Worm (Caenorhabditis elegans) whole organism, young adult: Measurements from ENCODE around the gene srw-67.

ENCODE experiments used
- F49E8.2 ChIP-seq: sonication (generic microtip); optimal IDR thresholded peaks from 3 replicates; lab custom pipeline; 2017; ENCODE audit warnings: missing genetic modification characterization, mild to moderate bottlenecking, missing compliant biosample characterization, antibody characterized with exemption, moderate library complexity; ENCODE audit not compliant: insufficient read depth
- T07F8.4 ChIP-seq: sonication (generic microtip); optimal IDR thresholded peaks from 2 replicates; lab custom pipeline; 2016; ENCODE audit warnings: mild to moderate bottlenecking, missing genetic modification characterization, moderate library complexity, missing compliant biosample characterization
- Y53F4B.3 ChIP-seq: fragments of 200-800 bp; sonication (Bioruptor generic); IDR thresholded peaks from 2 replicates; pipeline ENCODE4 v1.3.6; 2022; ENCODE audit warnings: missing genetic modification reagents, missing genetic modification characterization, missing compliant biosample characterization
- ceh-100 ChIP-seq: fragments of 200-800 bp; sonication (Bioruptor generic); IDR thresholded peaks from 2 replicates; pipeline ENCODE4 v1.3.6; 2022; ENCODE audit warnings: missing genetic modification reagents, missing genetic modification characterization, missing compliant biosample characterization
- die-1 ChIP-seq: sonication (generic microtip); optimal IDR thresholded peaks from 2 replicates; lab custom pipeline; 2016; ENCODE audit warnings: missing genotype, mild to moderate bottlenecking, missing genetic modification characterization, missing compliant biosample characterization
- unc-62 ChIP-seq: fragments of 150-350 bp; optimal IDR thresholded peaks from 2 replicates; lab custom pipeline; 2014; ENCODE audit warnings: missing biosample characterization, missing genetic modification reagents, missing genetic modification characterization

DNA sequence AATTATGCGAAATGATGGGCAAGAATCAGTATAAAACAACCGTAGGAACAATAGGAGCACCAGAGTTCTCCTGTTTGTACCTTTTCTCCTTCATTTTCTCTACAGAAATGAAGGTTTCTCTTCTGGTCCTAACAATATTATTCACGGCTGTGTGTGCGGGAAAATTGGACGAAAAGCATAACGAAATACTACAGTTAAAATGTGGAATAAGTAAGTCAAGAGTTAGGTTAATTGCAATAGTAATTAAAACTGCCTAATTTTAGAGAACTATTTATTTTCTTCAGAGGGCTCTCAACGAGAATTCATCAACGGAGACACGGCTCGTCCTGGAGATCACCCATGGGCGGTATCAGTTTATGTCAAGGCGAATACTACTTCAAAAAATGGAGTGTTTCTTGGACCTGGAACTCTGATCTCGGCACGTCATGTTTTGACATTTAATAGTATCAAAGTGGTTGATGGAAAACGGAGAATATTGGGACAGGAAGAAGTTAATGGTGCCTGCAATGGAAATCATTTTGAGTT, 31.9 kb downstream of the srw-67 start, which contains the start of gene try-12:
- TF ChIP-seq die-1 (tag; lab: Kevin White, UChicago) (no peak), F49E8.2 (tag; lab: Kevin White, UChicago) (no peak), T07F8.4 (tag; lab: Kevin White, UChicago) (no peak), ceh-100 (GFP tag; lab: Robert Waterston, UW) (no peak), Y53F4B.3 (GFP tag; lab: Robert Waterston, UW) (no peak), unc-62 (GFP tag; lab: Kevin White, UChicago) (no peak)
